Fruit fly (Drosophila melanogaster): Measurements from ENCODE around the gene hng3.

hng3 gene

dm6 chr3L:778977-779376 is 23.7 kb upstream of the hng3 start (continued):
- TF ChIP-seq CG2678 (tag; optimal IDR thresholded peaks at IDR 0.05) = peak; percentile 18
- 0 out of 4 replicates have a peak, but pooled peaks have one; percentile 3 for TF ChIP-seq chinmo (GFP tag; IDR thresholded peaks at IDR 0.05; ENCODE audit: partially characterized antibody)
- TF ChIP-seq cato (GFP tag; optimal IDR thresholded peaks at IDR 0.05; ENCODE audit: borderline replicate concordance) = no peak
- no peak for TF ChIP-seq zf30C (GFP tag; optimal IDR thresholded peaks at IDR 0.05)
- no peak for TF ChIP-seq BEAF-32 (GFP tag; optimal IDR thresholded peaks at IDR 0.05)
- no peak for TF ChIP-seq Myb (GFP tag; optimal IDR thresholded peaks at IDR 0.05)
- no peak for TF ChIP-seq exex (tag; optimal IDR thresholded peaks at IDR 0.05)
- TF ChIP-seq CG6765 (GFP tag; optimal IDR thresholded peaks at IDR 0.05) = no peak
- no peak for TF ChIP-seq CG17385 (GFP tag; optimal IDR thresholded peaks at IDR 0.05)
- no peak for TF ChIP-seq CG6272 (GFP tag; IDR thresholded peaks at IDR 0.05)
- no peak for TF ChIP-seq CG1832 (GFP tag; optimal IDR thresholded peaks at IDR 0.05)
- no peak for TF ChIP-seq CG16779 (GFP tag; IDR thresholded peaks at IDR 0.05)
- TF ChIP-seq CG2202 (tag; optimal IDR thresholded peaks at IDR 0.05) = no peak
- no peak for TF ChIP-seq Nf-YB (GFP tag; optimal IDR thresholded peaks at IDR 0.05)
- TF ChIP-seq grau (tag; optimal IDR thresholded peaks at IDR 0.05) = no peak
- TF ChIP-seq cas (GFP tag; IDR thresholded peaks at IDR 0.05) = no peak
- TF ChIP-seq odd (GFP tag; optimal IDR thresholded peaks at IDR 0.05) = no peak
- TF ChIP-seq wdn (GFP tag; IDR thresholded peaks at IDR 0.05) = no peak
- no peak for TF ChIP-seq Elba2 (GFP tag; optimal IDR thresholded peaks at IDR 0.05)
- TF ChIP-seq fd3F (GFP tag; optimal IDR thresholded peaks at IDR 0.05) = peak; percentile 30
- peak; percentile 37 for TF ChIP-seq CG12071 (GFP tag; optimal IDR thresholded peaks at IDR 0.05)
- no peak for TF ChIP-seq CG15601 (tag; optimal IDR thresholded peaks at IDR 0.05)
- no peak for TF ChIP-seq CG33557 (GFP tag; optimal IDR thresholded peaks at IDR 0.05)
- peak; percentile 59 for TF ChIP-seq Sox102F (GFP tag; optimal IDR thresholded peaks at IDR 0.05)
- TF ChIP-seq CG17359 (tag; optimal IDR thresholded peaks at IDR 0.05) = no peak
- TF ChIP-seq CG6689 (GFP tag; IDR thresholded peaks at IDR 0.05) = no peak
- no peak for TF ChIP-seq az2 (GFP tag; optimal IDR thresholded peaks at IDR 0.05)
- no peak for TF ChIP-seq Tbp (GFP tag; optimal IDR thresholded peaks at IDR 0.05)
- no peak for TF ChIP-seq p53 (GFP tag; optimal IDR thresholded peaks at IDR 0.05)
- TF ChIP-seq Adf1 (GFP tag; IDR thresholded peaks at IDR 0.05) = no peak
- TF ChIP-seq amos (GFP tag; IDR thresholded peaks at IDR 0.05; ENCODE audit: partially characterized antibody) = no peak
- no peak for TF ChIP-seq hb (GFP tag; IDR thresholded peaks at IDR 0.05; ENCODE audit: partially characterized antibody)
- peak; percentile 53; the same call in 1 of the 2 replicates for TF ChIP-seq ap (GFP tag; IDR thresholded peaks at IDR 0.05)
- no peak for TF ChIP-seq rib (GFP tag; IDR thresholded peaks at IDR 0.05)
- no peak for TF ChIP-seq CG7745 (tag; optimal IDR thresholded peaks at IDR 0.05)
- no peak for TF ChIP-seq ara (GFP tag; IDR thresholded peaks at IDR 0.05)
- no peak for TF ChIP-seq Six4 (GFP tag; optimal IDR thresholded peaks at IDR 0.05)
- TF ChIP-seq CG31224 (GFP tag; IDR thresholded peaks at IDR 0.05) = no peak
- TF ChIP-seq Jarid2 (GFP tag; optimal IDR thresholded peaks at IDR 0.05) = no peak
- no peak for TF ChIP-seq CG4617 (GFP tag; optimal IDR thresholded peaks at IDR 0.05; ENCODE audit: borderline replicate concordance)
- peak; percentile 45; the same call in 1 of the 2 replicates for TF ChIP-seq Awh (GFP tag; IDR thresholded peaks at IDR 0.05)
- TF ChIP-seq dpn (GFP tag; optimal IDR thresholded peaks at IDR 0.05) = peak; percentile 30 to 46
- TF ChIP-seq CG34224 (GFP tag; IDR thresholded peaks at IDR 0.05; ENCODE audit: partially characterized antibody) = no peak
- TF ChIP-seq Dfd (GFP tag; optimal IDR thresholded peaks at IDR 0.05) = no peak
- no peak for TF ChIP-seq Ets65A (GFP tag)
- TF ChIP-seq grn (GFP tag; optimal IDR thresholded peaks at IDR 0.05) = no peak
- TF ChIP-seq Mes4 (GFP tag; optimal IDR thresholded peaks at IDR 0.05) = no peak
- no peak for TF ChIP-seq schlank (tag; optimal IDR thresholded peaks at IDR 0.05)
- no peak for TF ChIP-seq unc-4 (GFP tag; IDR thresholded peaks at IDR 0.05; ENCODE audit: partially characterized antibody)
- TF ChIP-seq Gsc (GFP tag; IDR thresholded peaks at IDR 0.05) = no peak
- TF ChIP-seq Bgb (GFP tag; IDR thresholded peaks at IDR 0.05; ENCODE audit: partially characterized antibody) = no peak

Data from whole organism, embryonic.